Fruit fly (Drosophila melanogaster) whole organism, prepupa: ENCODE measurements around the gene CG14535.

ENCODE experiments used
- CG10631 ChIP-seq: fragments of 200-800 bp; sonication (Bioruptor generic); optimal IDR thresholded peaks from 2 replicates; lab custom pipeline; 2016; ENCODE audit warnings: missing biosample characterization, missing genetic modification characterization
- CG10669 ChIP-seq: fragments of 200-800 bp; sonication (Bioruptor generic); optimal IDR thresholded peaks from 3 replicates; lab custom pipeline; 2018; ENCODE audit warnings: missing biosample characterization, mild to moderate bottlenecking, missing genetic modification characterization, moderate library complexity
- CG11294 ChIP-seq: fragments of 200-800 bp; sonication (Bioruptor generic); IDR thresholded peaks from 2 replicates; pipeline ENCODE4 v1.3.6; 2022; ENCODE audit warnings: missing biosample characterization, missing genetic modification characterization
- CG11762 ChIP-seq: fragments of 200-800 bp; sonication (Bioruptor generic); optimal IDR thresholded peaks from 3 replicates; lab custom pipeline; 2016; ENCODE audit warnings: missing biosample characterization, missing genetic modification characterization; ENCODE audit not compliant: insufficient read depth
- CG11902 ChIP-seq: fragments of 200-800 bp; sonication (Bioruptor generic); optimal IDR thresholded peaks from 3 replicates; lab custom pipeline; 2016; ENCODE audit warnings: missing biosample characterization, missing genetic modification characterization
- CG1621 ChIP-seq: fragments of 200-800 bp; sonication (Bioruptor generic); optimal IDR thresholded peaks from 3 replicates; lab custom pipeline; 2018; ENCODE audit warnings: missing biosample characterization, mild to moderate bottlenecking, missing genetic modification characterization
- CG16779 ChIP-seq: fragments of 200-800 bp; sonication (Bioruptor generic); optimal IDR thresholded peaks from 3 replicates; lab custom pipeline; 2017; ENCODE audit warnings: missing biosample characterization, mild to moderate bottlenecking, missing genetic modification characterization
- CG3032 ChIP-seq: fragments of 200-800 bp; optimal IDR thresholded peaks from 2 replicates; lab custom pipeline; 2019; ENCODE audit warnings: missing biosample characterization, mild to moderate bottlenecking, missing genetic modification characterization, moderate library complexity
- CG31627 ChIP-seq: fragments of 200-800 bp; sonication (Bioruptor generic); optimal IDR thresholded peaks from 3 replicates; lab custom pipeline; 2016; ENCODE audit warnings: missing biosample characterization, missing genetic modification characterization
- CG32006 ChIP-seq: fragments of 200-800 bp; sonication (Bioruptor generic); optimal IDR thresholded peaks from 3 replicates; lab custom pipeline; 2017; ENCODE audit warnings: missing biosample characterization, mild to moderate bottlenecking, missing genetic modification characterization
- CG34406 ChIP-seq: fragments of 200-800 bp; sonication (Bioruptor generic); optimal IDR thresholded peaks from 3 replicates; lab custom pipeline; 2016; ENCODE audit warnings: missing biosample characterization, missing genetic modification characterization
- CG3919 ChIP-seq: fragments of 200-800 bp; sonication (Bioruptor generic); optimal IDR thresholded peaks from 3 replicates; lab custom pipeline; 2016; ENCODE audit warnings: missing biosample characterization, missing genetic modification characterization
- CG4318 ChIP-seq: fragments of 200-800 bp; sonication (Bioruptor generic); optimal IDR thresholded peaks from 3 replicates; lab custom pipeline; 2017; ENCODE audit warnings: missing biosample characterization, mild to moderate bottlenecking, missing genetic modification characterization
- CG6163 ChIP-seq: fragments of 200-800 bp; sonication (Bioruptor generic); IDR thresholded peaks from 3 replicates; pipeline ENCODE4 v1.3.6; 2022; ENCODE audit warnings: missing biosample characterization, missing genetic modification characterization
- CG6276 ChIP-seq: fragments of 200-800 bp; sonication (Bioruptor generic); optimal IDR thresholded peaks from 2 replicates; lab custom pipeline; 2017; ENCODE audit warnings: missing biosample characterization, mild to moderate bottlenecking, missing genetic modification characterization
- CG6792 ChIP-seq: fragments of 200-800 bp; sonication (Bioruptor generic); optimal IDR thresholded peaks from 3 replicates; lab custom pipeline; 2016; ENCODE audit warnings: missing biosample characterization, missing genetic modification characterization
- CG6808 ChIP-seq: fragments of 200-800 bp; sonication (Bioruptor generic); optimal IDR thresholded peaks from 3 replicates; lab custom pipeline; 2017; ENCODE audit warnings: missing biosample characterization, missing genetic modification characterization, mild to moderate bottlenecking, moderate library complexity, missing genetic modification reagents
- CG6854 ChIP-seq: fragments of 200-800 bp; sonication (Bioruptor generic); optimal IDR thresholded peaks from 2 replicates; lab custom pipeline; 2017; ENCODE audit warnings: missing biosample characterization, mild to moderate bottlenecking, missing genetic modification characterization
- CG8119 ChIP-seq: fragments of 200-800 bp; sonication (Bioruptor generic); IDR thresholded peaks from 3 replicates; pipeline ENCODE4 v1.3.6; 2022; ENCODE audit warnings: missing biosample characterization, missing genetic modification characterization
- CG8319 ChIP-seq: fragments of 200-800 bp; sonication (Bioruptor generic); optimal IDR thresholded peaks from 3 replicates; lab custom pipeline; 2016; ENCODE audit warnings: missing biosample characterization, missing genetic modification characterization
- CG8632 ChIP-seq: fragments of 200-800 bp; sonication (Bioruptor generic); optimal IDR thresholded peaks from 3 replicates; lab custom pipeline; 2016; ENCODE audit warnings: missing biosample characterization, missing genetic modification characterization
- CG9139 ChIP-seq: fragments of 200-800 bp; sonication (Bioruptor generic); optimal IDR thresholded peaks from 3 replicates; lab custom pipeline; 2017; ENCODE audit warnings: missing biosample characterization, mild to moderate bottlenecking, missing genetic modification characterization
- Eip75B ChIP-seq: fragments of 200-800 bp; sonication (Bioruptor generic); optimal IDR thresholded peaks from 3 replicates; lab custom pipeline; 2016; ENCODE audit warnings: missing biosample characterization, missing genetic modification characterization
- Eip78C ChIP-seq: fragments of 200-800 bp; sonication (Bioruptor generic); peaks from one replicate; lab custom pipeline; 2016; ENCODE audit warnings: missing biosample characterization, missing genetic modification characterization
- Ets96B ChIP-seq: fragments of 200-800 bp; optimal IDR thresholded peaks from 2 replicates; lab custom pipeline; 2019; ENCODE audit warnings: missing biosample characterization, mild to moderate bottlenecking, missing genetic modification characterization, moderate library complexity
- Gug ChIP-seq: fragments of 200-800 bp; sonication (Bioruptor generic); IDR thresholded peaks from 2 replicates; pipeline ENCODE4 v1.3.6; 2022; ENCODE audit warnings: missing biosample characterization, missing genetic modification characterization
- Hr39 ChIP-seq: fragments of 200-800 bp; sonication (Bioruptor generic); optimal IDR thresholded peaks from 2 replicates; lab custom pipeline; 2016; ENCODE audit warnings: missing biosample characterization, missing genetic modification characterization
- Hr4 ChIP-seq: fragments of 200-800 bp; sonication (Bioruptor generic); optimal IDR thresholded peaks from 3 replicates; lab custom pipeline; 2016; ENCODE audit warnings: missing biosample characterization, missing genetic modification characterization
- Lpt ChIP-seq: fragments of 200-800 bp; sonication (Bioruptor generic); optimal IDR thresholded peaks from 3 replicates; lab custom pipeline; 2016; ENCODE audit warnings: missing biosample characterization, missing genetic modification characterization
- Met ChIP-seq: fragments of 200-800 bp; sonication (Bioruptor generic); optimal IDR thresholded peaks from 3 replicates; lab custom pipeline; 2016; ENCODE audit warnings: missing biosample characterization, missing genetic modification characterization
- OdsH ChIP-seq: fragments of 200-800 bp; sonication (Bioruptor generic); optimal IDR thresholded peaks from 3 replicates; lab custom pipeline; 2016; ENCODE audit warnings: missing biosample characterization, missing genetic modification characterization
- Sox14 ChIP-seq: fragments of 200-800 bp; sonication (Bioruptor generic); optimal IDR thresholded peaks from 3 replicates; lab custom pipeline; 2016; ENCODE audit warnings: missing biosample characterization, missing genetic modification characterization
- achi ChIP-seq: fragments of 200-800 bp; sonication (Bioruptor generic); optimal IDR thresholded peaks from 3 replicates; lab custom pipeline; 2016; ENCODE audit warnings: missing biosample characterization, missing genetic modification characterization
- cyc ChIP-seq: fragments of 200-800 bp; sonication (Bioruptor generic); optimal IDR thresholded peaks from 3 replicates; lab custom pipeline; 2016; ENCODE audit warnings: missing biosample characterization, missing genetic modification characterization
- dac ChIP-seq: fragments of 200-800 bp; sonication (Bioruptor generic); optimal IDR thresholded peaks from 2 replicates; lab custom pipeline; 2017; ENCODE audit warnings: missing biosample characterization, mild to moderate bottlenecking, missing genetic modification characterization
- dsx ChIP-seq: fragments of 200-800 bp; optimal IDR thresholded peaks from 3 replicates; lab custom pipeline; 2019; ENCODE audit warnings: missing biosample characterization, mild to moderate bottlenecking, missing genetic modification characterization, moderate library complexity; ENCODE audit not compliant: poor library complexity, severe bottlenecking
- eg ChIP-seq: fragments of 200-800 bp; sonication (Bioruptor generic); IDR thresholded peaks from 3 replicates; pipeline ENCODE4 v1.3.6; 2022; ENCODE audit warnings: missing biosample characterization, missing genetic modification characterization
- esn ChIP-seq: fragments of 200-800 bp; sonication (Bioruptor generic); optimal IDR thresholded peaks from 2 replicates; lab custom pipeline; 2016; ENCODE audit warnings: missing biosample characterization, mild to moderate bottlenecking, missing genetic modification characterization, moderate library complexity
- fd59A ChIP-seq: fragments of 200-800 bp; sonication (Bioruptor generic); optimal IDR thresholded peaks from 2 replicates; lab custom pipeline; 2017; ENCODE audit warnings: missing biosample characterization, mild to moderate bottlenecking, missing genetic modification characterization, missing genetic modification reagents
- fd85E ChIP-seq: fragments of 200-800 bp; sonication (Bioruptor generic); optimal IDR thresholded peaks from 3 replicates; lab custom pipeline; 2016; ENCODE audit warnings: missing biosample characterization, missing genetic modification characterization
- lz ChIP-seq: fragments of 200-800 bp; sonication (Bioruptor generic); optimal IDR thresholded peaks from 3 replicates; lab custom pipeline; 2016; ENCODE audit warnings: missing biosample characterization, missing genetic modification characterization
- net ChIP-seq: fragments of 200-800 bp; sonication (Bioruptor generic); optimal IDR thresholded peaks from 3 replicates; lab custom pipeline; 2016; ENCODE audit warnings: missing biosample characterization, missing genetic modification characterization
- pdm3 ChIP-seq: fragments of 200-800 bp; sonication (Bioruptor generic); optimal IDR thresholded peaks from 3 replicates; lab custom pipeline; 2016; ENCODE audit warnings: missing biosample characterization, missing genetic modification characterization
- salr ChIP-seq, 2 experiments: fragments of 200-800 bp; sonication (Bioruptor generic); optimal IDR thresholded peaks; 3 replicates each; lab custom pipeline; 2016 to 2018; ENCODE audit warnings: missing biosample characterization in 2 of 2, missing genetic modification characterization in 2 of 2, mild to moderate bottlenecking in 1 of 2
- svp ChIP-seq: fragments of 200-800 bp; sonication (Bioruptor generic); peaks from one replicate; lab custom pipeline; 2016; ENCODE audit warnings: missing biosample characterization, missing genetic modification characterization
- topi ChIP-seq: fragments of 200-800 bp; sonication (Bioruptor generic); optimal IDR thresholded peaks from 3 replicates; lab custom pipeline; 2016; ENCODE audit warnings: missing biosample characterization, missing genetic modification characterization

CG14535 gene

DNA sequence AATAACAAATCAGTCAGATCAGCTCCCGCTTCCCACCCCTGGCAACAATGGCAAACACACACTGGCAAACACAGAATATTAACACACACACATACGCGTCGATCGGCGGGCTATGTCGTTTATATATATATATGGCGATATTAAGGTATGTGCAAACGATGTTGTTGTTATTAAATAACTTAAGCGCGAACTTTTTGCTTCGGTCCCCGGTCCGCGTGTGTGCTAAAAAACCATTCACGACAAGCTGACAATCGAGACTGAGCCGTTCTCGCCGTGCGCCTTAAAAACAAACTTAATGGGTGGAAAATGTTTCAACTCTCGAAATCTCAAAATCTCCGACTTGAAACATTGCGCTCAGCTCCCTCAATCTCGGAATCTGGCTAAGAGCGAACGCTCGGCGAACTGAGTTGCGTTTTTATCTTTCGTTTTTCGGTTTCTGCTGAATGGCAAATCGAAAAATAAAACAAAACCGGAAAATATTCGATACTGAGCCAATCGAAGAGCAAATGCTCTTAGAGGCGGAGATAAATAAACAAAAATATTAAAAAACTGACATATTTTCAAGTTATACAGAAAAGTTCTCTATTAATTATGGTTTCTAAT, 24.1 kb upstream of the CG14535 start, which contains the start of gene spz3 (continued):
- TF ChIP-seq CG10669 (GFP tag; lab: Kevin White, UChicago) (peak; percentile 71), dac (GFP tag; lab: Kevin White, UChicago) (no peak), CG16779 (tag; lab: Kevin White, UChicago) (peak; percentile 87), CG11294 (GFP tag; lab: Robert Waterston, UW) (no peak), CG6792 (GFP tag; lab: Kevin White, UChicago) (peak; percentile 6), CG8632 (GFP tag; lab: Kevin White, UChicago) (peak; percentile 55), CG9139 (GFP tag; lab: Kevin White, UChicago) (peak; percentile 82), topi (no peak), CG11762 (GFP tag; lab: Kevin White, UChicago) (no peak), CG10631 (no peak), dsx (GFP tag; lab: Kevin White, UChicago) (peak; percentile 71), CG3919 (GFP tag; lab: Kevin White, UChicago) (peak; percentile 42), OdsH (GFP tag; lab: Kevin White, UChicago) (peak; percentile 1), Lpt (peak; percentile 23), cyc (GFP tag; lab: Kevin White, UChicago) (no peak), CG32006 (GFP tag; lab: Kevin White, UChicago) (no peak), svp (no peak), fd85E (GFP tag; lab: Kevin White, UChicago) (no peak), Met (GFP tag; lab: Kevin White, UChicago) (peak; percentile 18), CG11902 (no peak), CG34406 (peak; percentile 61), lz (GFP tag; lab: Kevin White, UChicago) (peak; percentile 9), Sox14 (GFP tag; lab: Kevin White, UChicago) (no peak), CG31627 (GFP tag; lab: Kevin White, UChicago) (no peak), Gug (GFP tag; lab: Robert Waterston, UW) (peak; percentile 27; the same call in 1 of the 2 replicates), CG8319 (no peak), esn (GFP tag; lab: Kevin White, UChicago) (no peak), CG1621 (tag; lab: Kevin White, UChicago) (peak; percentile 78), CG6808 (GFP tag; lab: Kevin White, UChicago) (peak; percentile 83), Hr39 (GFP tag; lab: Kevin White, UChicago) (no peak), CG8119 (GFP tag; lab: Robert Waterston, UW) (peak; percentile 84), fd59A (GFP tag; lab: Kevin White, UChicago) (peak; percentile 22), Ets96B (peak; percentile 68), achi (peak; percentile 13), CG6163 (GFP tag; lab: Robert Waterston, UW) (peak; percentile 92), pdm3 (GFP tag; lab: Kevin White, UChicago) (peak; percentile 53), CG6276 (GFP tag; lab: Kevin White, UChicago) (peak; percentile 82), Eip78C (GFP tag; lab: Kevin White, UChicago) (peak; percentile 70), eg (GFP tag; lab: Robert Waterston, UW) (peak; percentile 90), Eip75B (peak; percentile 43)
- TF ChIP-seq, all 60 proteins: peak for 36

dm6 chr2L:7878372-7878771, 23.1 kb upstream of the CG14535 start:
- TF ChIP-seq CG6792 (GFP tag; lab: Kevin White, UChicago), result no peak
- TF ChIP-seq CG8632 (GFP tag; lab: Kevin White, UChicago), result no peak
- TF ChIP-seq CG10669 (GFP tag; lab: Kevin White, UChicago), result no peak
- no peak for TF ChIP-seq net (GFP tag; lab: Kevin White, UChicago)
- TF ChIP-seq Hr4 (GFP tag; lab: Kevin White, UChicago), result no peak
- TF ChIP-seq CG10631, result no peak
- no peak for TF ChIP-seq CG6163 (GFP tag; lab: Robert Waterston, UW)
- no peak for TF ChIP-seq topi
- no peak for TF ChIP-seq CG4318 (GFP tag; lab: Kevin White, UChicago)
- TF ChIP-seq CG6854 (GFP tag; lab: Kevin White, UChicago), result no peak
- no peak for TF ChIP-seq Gug (GFP tag; lab: Robert Waterston, UW)
- no peak for TF ChIP-seq lz (GFP tag; lab: Kevin White, UChicago)
- TF ChIP-seq salr (GFP tag; optimal IDR thresholded peaks at IDR 0.05; lab: Kevin White, UChicago), result no peak
- TF ChIP-seq CG3032 (tag; lab: Kevin White, UChicago), result no peak
- TF ChIP-seq dac (GFP tag; lab: Kevin White, UChicago), result no peak
- TF ChIP-seq achi, result no peak
- TF ChIP-seq CG32006 (GFP tag; lab: Kevin White, UChicago), result no peak
